Worm (Caenorhabditis elegans): ENCODE measurements around the gene F59E12.3.

The F59E12.3 gene

DNA sequence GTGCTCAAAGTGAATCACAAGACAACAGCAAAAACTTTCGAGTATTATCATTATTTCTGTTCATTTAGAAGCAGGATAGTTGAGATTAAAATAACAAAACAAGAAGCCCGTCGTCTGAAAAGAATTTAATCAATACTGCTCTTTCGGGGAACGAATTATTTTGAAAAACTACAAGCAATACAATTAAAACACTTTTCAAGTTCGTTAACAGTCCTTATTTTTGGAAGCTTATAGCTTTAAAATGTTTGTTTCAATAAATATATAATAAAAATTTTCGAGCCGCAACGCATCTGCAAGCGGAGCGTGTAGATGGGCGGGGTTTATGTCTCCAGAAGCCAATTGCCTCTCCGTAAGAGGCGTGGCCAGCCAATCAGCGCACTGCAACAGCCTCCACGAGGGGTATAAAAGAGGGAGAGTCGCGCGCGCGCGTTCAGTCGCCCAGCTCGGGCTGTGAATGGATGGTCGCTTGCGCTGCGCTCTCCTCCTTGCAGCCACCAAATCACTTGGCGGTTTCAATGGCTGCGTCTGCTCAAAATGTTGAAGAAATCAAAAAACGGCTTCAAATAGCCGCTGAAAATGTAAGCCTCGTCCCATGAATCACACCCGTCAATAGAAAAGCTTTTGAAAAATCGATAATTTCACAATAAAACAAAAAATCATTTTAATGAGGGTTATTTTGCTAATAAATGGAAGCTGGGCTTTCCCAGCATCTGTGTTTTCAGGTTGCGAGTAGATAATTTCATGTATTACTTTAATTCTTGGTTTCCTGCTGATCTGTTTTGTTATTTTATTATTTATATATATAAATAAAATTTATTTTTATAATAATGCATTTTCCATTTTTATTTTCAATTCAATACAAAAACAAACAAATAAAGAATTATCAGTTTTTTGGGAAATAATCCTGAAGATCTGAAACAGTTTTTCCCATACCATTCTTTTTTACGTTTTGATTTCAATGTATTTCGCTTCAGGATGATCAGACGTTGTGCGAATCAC, 22.9 kb downstream of the F59E12.3 start, which contains the start of the genes ift-43 and mdt-26:
ift-43 (minus strand) TSS at position 51 of the 999 bp plus-strand sequence.
mdt-26 (plus strand) TSS at position 446 of the 999 bp plus-strand sequence.
- TF ChIP-seq nhr-12 (tag; optimal IDR thresholded peaks at IDR 0.05) (no peak), pha-4 (tag; optimal IDR thresholded peaks at IDR 0.05) (peak; percentile 53), lin-32 (GFP tag; optimal IDR thresholded peaks at IDR 0.05) (no peak), mab-5 (tag; optimal IDR thresholded peaks at IDR 0.05) (peak; percentile 48), nhr-76 (tag; optimal IDR thresholded peaks at IDR 0.05) (no peak), ceh-39 (tag; optimal IDR thresholded peaks at IDR 0.05) (no peak), cnd-1 (tag; optimal IDR thresholded peaks at IDR 0.05) (peak; percentile 80), ztf-11 (tag; optimal IDR thresholded peaks at IDR 0.05) (peak; percentile 20), ces-1 (GFP tag; optimal IDR thresholded peaks at IDR 0.05) (peak; percentile 36), mls-2 (tag; optimal IDR thresholded peaks at IDR 0.05) (peak; percentile 40), nhr-237 (tag; optimal IDR thresholded peaks at IDR 0.05) (no peak), snpc-4 (tag; optimal IDR thresholded peaks at IDR 0.05) (no peak), ceh-83 (GFP tag; optimal IDR thresholded peaks at IDR 0.05) (no peak), M03D4.4 (tag; optimal IDR thresholded peaks at IDR 0.05) (peak; percentile 67), tbx-8 (GFP tag; optimal IDR thresholded peaks at IDR 0.05) (no peak), elt-1 (tag; optimal IDR thresholded peaks at IDR 0.05; ENCODE audit: borderline replicate concordance, insufficient read depth) (no peak), hlh-1 (tag; optimal IDR thresholded peaks at IDR 0.05) (peak; percentile 55), nhr-2 (tag; optimal IDR thresholded peaks at IDR 0.05) (no peak), flh-1 (GFP tag; optimal IDR thresholded peaks at IDR 0.05) (peak; percentile 32), drap-1 (GFP tag; optimal IDR thresholded peaks at IDR 0.05) (peak; percentile 70), nhr-28 (tag; optimal IDR thresholded peaks at IDR 0.05) (no peak), elt-3 (tag; optimal IDR thresholded peaks at IDR 0.05) (no peak), unc-62 (GFP tag; optimal IDR thresholded peaks at IDR 0.05) (peak; percentile 42), lsy-2 (tag; optimal IDR thresholded peaks at IDR 0.05) (peak; percentile 86), sem-2 (GFP tag; optimal IDR thresholded peaks at IDR 0.05) (no peak), ceh-43 (GFP tag; optimal IDR thresholded peaks at IDR 0.05) (no peak), lin-13 (tag; optimal IDR thresholded peaks at IDR 0.05) (peak; percentile 73), mep-1 (tag; optimal IDR thresholded peaks at IDR 0.05) (peak; percentile 42), unc-39 (tag; optimal IDR thresholded peaks at IDR 0.05) (no peak), blmp-1 (tag; optimal IDR thresholded peaks at IDR 0.05) (no peak), unc-120 (tag; optimal IDR thresholded peaks at IDR 0.05; ENCODE audit: poor library complexity, severe bottlenecking) (peak; percentile 74), bed-3 (GFP tag; optimal IDR thresholded peaks at IDR 0.05) (no peak), sptf-1 (tag; optimal IDR thresholded peaks at IDR 0.05) (peak; percentile 85), zip-8 (tag; optimal IDR thresholded peaks at IDR 0.05) (no peak), ham-2 (GFP tag; optimal IDR thresholded peaks at IDR 0.05) (peak; percentile 78)

- TF ChIP-seq lsy-2 (tag; optimal IDR thresholded peaks at IDR 0.05) (peak; percentile 70), nhr-28 (tag; optimal IDR thresholded peaks at IDR 0.05) (no peak), pha-4 (tag; optimal IDR thresholded peaks at IDR 0.05) (peak; percentile 80), sem-2 (GFP tag; optimal IDR thresholded peaks at IDR 0.05) (peak; percentile 77), ceh-43 (GFP tag; optimal IDR thresholded peaks at IDR 0.05) (peak; percentile 66), lin-32 (GFP tag; optimal IDR thresholded peaks at IDR 0.05) (peak; percentile 70), mls-2 (tag; optimal IDR thresholded peaks at IDR 0.05) (peak; percentile 97), blmp-1 (tag; optimal IDR thresholded peaks at IDR 0.05) (no peak), lin-13 (tag; optimal IDR thresholded peaks at IDR 0.05) (no peak), ceh-39 (tag; optimal IDR thresholded peaks at IDR 0.05) (peak; percentile 73), cnd-1 (tag; optimal IDR thresholded peaks at IDR 0.05) (peak; percentile 78), elt-3 (tag; optimal IDR thresholded peaks at IDR 0.05) (peak; percentile 76), mab-5 (tag; optimal IDR thresholded peaks at IDR 0.05) (no peak), nhr-12 (tag; optimal IDR thresholded peaks at IDR 0.05) (peak; percentile 23), unc-62 (GFP tag; optimal IDR thresholded peaks at IDR 0.05) (peak; percentile 58), ztf-11 (tag; optimal IDR thresholded peaks at IDR 0.05) (peak; percentile 62), elt-1 (tag; optimal IDR thresholded peaks at IDR 0.05; ENCODE audit: borderline replicate concordance, insufficient read depth) (no peak), bed-3 (GFP tag; optimal IDR thresholded peaks at IDR 0.05) (peak; percentile 54), zip-8 (tag; optimal IDR thresholded peaks at IDR 0.05) (no peak), ham-2 (GFP tag; optimal IDR thresholded peaks at IDR 0.05) (peak; percentile 96), hlh-1 (tag; optimal IDR thresholded peaks at IDR 0.05) (peak; percentile 79), nhr-237 (tag; optimal IDR thresholded peaks at IDR 0.05) (peak; percentile 71), drap-1 (GFP tag; optimal IDR thresholded peaks at IDR 0.05) (peak; percentile 90), ces-1 (GFP tag; optimal IDR thresholded peaks at IDR 0.05) (peak; percentile 61), nhr-2 (tag; optimal IDR thresholded peaks at IDR 0.05) (peak; percentile 38), unc-39 (tag; optimal IDR thresholded peaks at IDR 0.05) (no peak), nhr-76 (tag; optimal IDR thresholded peaks at IDR 0.05) (peak; percentile 54), snpc-4 (tag; optimal IDR thresholded peaks at IDR 0.05) (no peak), sptf-1 (tag; optimal IDR thresholded peaks at IDR 0.05) (peak; percentile 95), mep-1 (tag; optimal IDR thresholded peaks at IDR 0.05) (peak; percentile 44), ceh-83 (GFP tag; optimal IDR thresholded peaks at IDR 0.05) (peak; percentile 90), unc-120 (tag; optimal IDR thresholded peaks at IDR 0.05; ENCODE audit: poor library complexity, severe bottlenecking) (peak; percentile 93), M03D4.4 (tag; optimal IDR thresholded peaks at IDR 0.05) (peak; percentile 86), tbx-8 (GFP tag; optimal IDR thresholded peaks at IDR 0.05) (peak; percentile 34), flh-1 (GFP tag; optimal IDR thresholded peaks at IDR 0.05) (peak; percentile 1)
These were observed 23.6 kb downstream of the F59E12.3 start for ce11 chrII:5661735-5662177.
